Fruit fly (Drosophila melanogaster) whole organism, embryonic: ENCODE results near the gene CG43078.

Experiments used
- Atf-2 ChIP-seq: fragments of 200-800 bp; sonication (Bioruptor generic); optimal IDR thresholded peaks from 2 replicates; lab custom pipeline; 2016; ENCODE audit warnings: missing biosample characterization, missing genetic modification characterization
- Bdp1 ChIP-seq: fragments of 200-800 bp; sonication (Bioruptor generic); optimal IDR thresholded peaks from 3 replicates; lab custom pipeline; 2016; ENCODE audit warnings: missing biosample characterization, missing genetic modification characterization
- CG12219 ChIP-seq: fragments of 200-800 bp; sonication (Bioruptor generic); optimal IDR thresholded peaks from 3 replicates; lab custom pipeline; 2018; ENCODE audit warnings: missing biosample characterization, mild to moderate bottlenecking, missing genetic modification characterization
- CG13424 ChIP-seq: fragments of 200-800 bp; sonication (Bioruptor generic); optimal IDR thresholded peaks from 2 replicates; lab custom pipeline; 2019; ENCODE audit warnings: missing biosample characterization, mild to moderate bottlenecking, missing genetic modification characterization, moderate library complexity
- CG13775 ChIP-seq: fragments of 200-800 bp; sonication (Bioruptor generic); optimal IDR thresholded peaks from 3 replicates; lab custom pipeline; 2017; ENCODE audit warnings: missing biosample characterization, mild to moderate bottlenecking, missing genetic modification characterization
- CG16863 ChIP-seq: fragments of 200-800 bp; sonication (Bioruptor generic); optimal IDR thresholded peaks from 3 replicates; lab custom pipeline; 2016; ENCODE audit warnings: missing biosample characterization, missing genetic modification characterization
- CG17385 ChIP-seq: fragments of 200-800 bp; sonication (Bioruptor generic); optimal IDR thresholded peaks from 3 replicates; lab custom pipeline; 2018; ENCODE audit warnings: missing biosample characterization, mild to moderate bottlenecking, missing genetic modification characterization
- CG17568 ChIP-seq: fragments of 200-800 bp; sonication (Bioruptor generic); optimal IDR thresholded peaks from 2 replicates; lab custom pipeline; 2018; ENCODE audit warnings: missing biosample characterization, mild to moderate bottlenecking, missing genetic modification characterization, moderate library complexity
- CG17802 ChIP-seq: fragments of 200-800 bp; sonication (Bioruptor generic); optimal IDR thresholded peaks from 2 replicates; lab custom pipeline; 2018; ENCODE audit warnings: missing biosample characterization, mild to moderate bottlenecking, missing genetic modification characterization, moderate library complexity
- CG2120 ChIP-seq: fragments of 200-800 bp; sonication (Bioruptor generic); optimal IDR thresholded peaks from 3 replicates; lab custom pipeline; 2016; ENCODE audit warnings: missing biosample characterization, missing genetic modification characterization
- CG2202 ChIP-seq: fragments of 200-800 bp; sonication (Bioruptor generic); optimal IDR thresholded peaks from 2 replicates; lab custom pipeline; 2018; ENCODE audit warnings: missing biosample characterization, mild to moderate bottlenecking, missing genetic modification characterization
- CG31365 ChIP-seq: fragments of 200-800 bp; sonication (Bioruptor generic); optimal IDR thresholded peaks from 2 replicates; lab custom pipeline; 2018; ENCODE audit warnings: missing biosample characterization, mild to moderate bottlenecking, missing genetic modification characterization
- CG32532 ChIP-seq: fragments of 200-800 bp; sonication (Bioruptor generic); IDR thresholded peaks from 2 replicates; pipeline ENCODE4 v1.3.6; 2022; ENCODE audit warnings: missing biosample characterization, missing genetic modification characterization
- CG32772 ChIP-seq: fragments of 200-800 bp; sonication (Bioruptor generic); IDR thresholded peaks from 2 replicates; pipeline ENCODE4 v1.3.6; 2022; ENCODE audit warnings: missing biosample characterization, missing genetic modification characterization
- CG33213 ChIP-seq: fragments of 200-800 bp; sonication (Bioruptor generic); optimal IDR thresholded peaks from 3 replicates; lab custom pipeline; 2016; ENCODE audit warnings: missing biosample characterization, missing genetic modification characterization
- CG3407 ChIP-seq: fragments of 200-800 bp; sonication (Bioruptor generic); optimal IDR thresholded peaks from 2 replicates; lab custom pipeline; 2018; ENCODE audit warnings: missing biosample characterization, mild to moderate bottlenecking, missing genetic modification characterization
- CG6689 ChIP-seq: fragments of 200-800 bp; sonication (Bioruptor generic); IDR thresholded peaks from 2 replicates; pipeline ENCODE4 v1.3.6; 2022; ENCODE audit warnings: missing biosample characterization, missing genetic modification characterization
- CG6791 ChIP-seq: fragments of 200-800 bp; sonication (Bioruptor generic); IDR thresholded peaks from 3 replicates; pipeline ENCODE4 v1.3.6; 2022; ENCODE audit warnings: missing biosample characterization, missing genetic modification characterization; ENCODE audit not compliant: partially characterized antibody
- CG9437 ChIP-seq: fragments of 200-800 bp; sonication (Bioruptor generic); optimal IDR thresholded peaks from 2 replicates; lab custom pipeline; 2018; ENCODE audit warnings: missing biosample characterization, mild to moderate bottlenecking, missing genetic modification characterization
- CG9932 ChIP-seq: fragments of 200-800 bp; sonication (Bioruptor generic); IDR thresholded peaks from 2 replicates; pipeline ENCODE4 v1.3.6; 2022; ENCODE audit warnings: missing biosample characterization, missing genetic modification characterization
- Doc3 ChIP-seq: fragments of 200-800 bp; sonication (Bioruptor generic); IDR thresholded peaks from 3 replicates; pipeline ENCODE4 v1.3.6; 2022; ENCODE audit warnings: missing biosample characterization, missing genetic modification characterization; ENCODE audit not compliant: partially characterized antibody
- Ets65A ChIP-seq: fragments of 200-800 bp; sonication (Bioruptor generic); peaks from one replicate; lab custom pipeline; 2016; ENCODE audit warnings: missing biosample characterization, missing genetic modification characterization
- Ets97D ChIP-seq: fragments of 200-800 bp; sonication (Bioruptor generic); optimal IDR thresholded peaks from 3 replicates; lab custom pipeline; 2016; ENCODE audit warnings: missing biosample characterization, missing genetic modification characterization
- H2.0 ChIP-seq: fragments of 200-800 bp; sonication (Bioruptor generic); IDR thresholded peaks from 2 replicates; pipeline ENCODE4 v1.3.6; 2022; ENCODE audit warnings: missing biosample characterization, missing genetic modification characterization
- HLH54F ChIP-seq: fragments of 200-800 bp; sonication (Bioruptor generic); optimal IDR thresholded peaks from 3 replicates; lab custom pipeline; 2016; ENCODE audit warnings: missing biosample characterization, missing genetic modification characterization
- Jarid2 ChIP-seq: fragments of 200-800 bp; sonication (Bioruptor generic); optimal IDR thresholded peaks from 3 replicates; lab custom pipeline; 2017; ENCODE audit warnings: mild to moderate bottlenecking, missing biosample characterization, missing genetic modification reagents, missing genetic modification characterization
- Lhr ChIP-seq: fragments of 200-800 bp; sonication (Bioruptor generic); optimal IDR thresholded peaks from 3 replicates; lab custom pipeline; 2017; ENCODE audit warnings: mild to moderate bottlenecking, missing biosample characterization, missing genetic modification reagents, missing genetic modification characterization
- Nf-YC ChIP-seq: fragments of 200-800 bp; optimal IDR thresholded peaks from 3 replicates; lab custom pipeline; 2019; ENCODE audit warnings: missing biosample characterization, mild to moderate bottlenecking, missing genetic modification characterization, moderate library complexity
- Optix ChIP-seq: fragments of 200-800 bp; sonication (Bioruptor generic); IDR thresholded peaks from 3 replicates; pipeline ENCODE4 v1.3.6; 2022; ENCODE audit warnings: missing biosample characterization, missing genetic modification characterization
- Stat92E ChIP-seq, 3 experiments: fragments of >200 bp in 2 of 3; fragments of 200-800 bp in 1 of 3; sonication (Bioruptor generic) in 1 of 3; optimal IDR thresholded peaks; 2 replicates each; lab custom pipeline; 2017 to 2019; ENCODE audit warnings: missing biosample characterization in 3 of 3, missing genetic modification characterization in 3 of 3, mild to moderate bottlenecking in 1 of 3, moderate library complexity in 1 of 3
- TFAM ChIP-seq: fragments of 200-800 bp; sonication (Bioruptor generic); optimal IDR thresholded peaks from 2 replicates; lab custom pipeline; 2017; ENCODE audit warnings: missing biosample characterization, missing genetic modification characterization, inconsistent platforms
- Usf ChIP-seq: fragments of 200-800 bp; sonication (Bioruptor generic); optimal IDR thresholded peaks from 2 replicates; lab custom pipeline; 2017; ENCODE audit warnings: missing genotype, missing biosample characterization, missing genetic modification characterization
- bbx ChIP-seq: fragments of 200-800 bp; sonication (Bioruptor generic); IDR thresholded peaks from 2 replicates; pipeline ENCODE4 v1.3.6; 2022; ENCODE audit warnings: missing biosample characterization, missing genetic modification characterization; ENCODE audit not compliant: partially characterized antibody
- esg ChIP-seq: fragments of 200-800 bp; sonication (Bioruptor generic); conservative IDR thresholded peaks from 2 replicates; pipeline ENCODE4 v1.3.6; 2022; ENCODE audit warnings: missing biosample characterization, missing genetic modification characterization
- gsb-n ChIP-seq: fragments of 200-800 bp; sonication (Bioruptor generic); optimal IDR thresholded peaks from 3 replicates; lab custom pipeline; 2018; ENCODE audit warnings: missing biosample characterization, mild to moderate bottlenecking, missing genetic modification characterization
- h ChIP-seq: fragments of >200 bp; optimal IDR thresholded peaks from 2 replicates; lab custom pipeline; 2017
- hb ChIP-seq: fragments of 200-800 bp; sonication (Bioruptor generic); IDR thresholded peaks from 3 replicates; pipeline ENCODE4 v1.3.6; 2022; ENCODE audit warnings: missing biosample characterization, missing genetic modification characterization; ENCODE audit not compliant: partially characterized antibody
- kah ChIP-seq: fragments of 200-800 bp; sonication (Bioruptor generic); optimal IDR thresholded peaks from 2 replicates; lab custom pipeline; 2018; ENCODE audit warnings: missing biosample characterization, mild to moderate bottlenecking, missing genetic modification characterization
- nmo ChIP-seq: fragments of 200-800 bp; sonication (Bioruptor generic); optimal IDR thresholded peaks from 2 replicates; lab custom pipeline; 2018; ENCODE audit warnings: missing biosample characterization, mild to moderate bottlenecking, missing genetic modification characterization, moderate library complexity
- pan ChIP-seq, 4 experiments: fragments of >200 bp in 3 of 4; fragments of 200-800 bp in 1 of 4; sonication (Bioruptor generic) in 1 of 4; optimal IDR thresholded peaks in 3 of 4; IDR thresholded peaks in 1 of 4; 2 replicates each; pipeline versions ENCODE4 v1.3.6 to Lab custom; 2017 to 2022; ENCODE audit warnings: missing biosample characterization in 2 of 4, missing genetic modification characterization in 2 of 4, mixed read lengths in 1 of 4
- pho ChIP-seq: fragments of 200-800 bp; sonication (Bioruptor generic); optimal IDR thresholded peaks from 2 replicates; lab custom pipeline; 2016; ENCODE audit warnings: missing biosample characterization, missing genetic modification characterization
- pita ChIP-seq: fragments of 200-800 bp; sonication (Bioruptor generic); optimal IDR thresholded peaks from 2 replicates; lab custom pipeline; 2017; ENCODE audit warnings: missing biosample characterization, mild to moderate bottlenecking, missing genetic modification characterization
- scrt ChIP-seq: fragments of 200-800 bp; sonication (Bioruptor generic); optimal IDR thresholded peaks from 2 replicates; lab custom pipeline; 2018; ENCODE audit warnings: missing biosample characterization, mild to moderate bottlenecking, missing genetic modification characterization, moderate library complexity
- sima ChIP-seq: fragments of 200-800 bp; sonication (Bioruptor generic); optimal IDR thresholded peaks from 2 replicates; lab custom pipeline; 2016; ENCODE audit warnings: missing biosample characterization, missing genetic modification characterization
- stwl ChIP-seq: fragments of 200-800 bp; sonication (Bioruptor generic); optimal IDR thresholded peaks from 3 replicates; lab custom pipeline; 2018; ENCODE audit warnings: missing biosample characterization, mild to moderate bottlenecking, missing genetic modification characterization, moderate library complexity
- unpg ChIP-seq: fragments of 200-800 bp; sonication (Bioruptor generic); optimal IDR thresholded peaks from 3 replicates; lab custom pipeline; 2018; ENCODE audit warnings: missing biosample characterization, mild to moderate bottlenecking, missing genetic modification characterization, moderate library complexity
- wor ChIP-seq: fragments of 200-800 bp; sonication (Bioruptor generic); IDR thresholded peaks from 2 replicates; pipeline ENCODE4 v1.3.6; 2022; ENCODE audit warnings: missing biosample characterization, missing genetic modification characterization

Gene CG43078

dm6 chr3L:8603880-8604692 lies 27.5 kb downstream of the CG43078 start, which contains the start of the genes CG5989 and CG6282 (continued):
- TF ChIP-seq wor (GFP tag; lab: Robert Waterston, UW) (0 out of 2 replicates have a peak, but pooled peaks have one; percentile 18), Lhr (GFP tag; lab: Kevin White, UChicago) (peak; percentile 73), sima (GFP tag; lab: Kevin White, UChicago) (no peak), CG17802 (tag; lab: Kevin White, UChicago) (no peak), scrt (no peak), Stat92E (GFP tag; optimal IDR thresholded peaks at IDR 0.05; lab: Kevin White, UChicago) (peak in 1 of 3 experiments; percentile 49), CG12219 (GFP tag; lab: Kevin White, UChicago) (peak; percentile 45), CG13775 (GFP tag; lab: Kevin White, UChicago) (peak; percentile 33), CG32532 (no peak), h (lab: Kevin White, UChicago) (no peak), CG9932 (GFP tag; lab: Robert Waterston, UW) (peak; percentile 61), CG32772 (GFP tag; lab: Robert Waterston, UW) (peak; percentile 5; the same call in 1 of the 2 replicates), stwl (peak; percentile 54), nmo (GFP tag; lab: Kevin White, UChicago) (peak; percentile 61), Usf (GFP tag; lab: Kevin White, UChicago) (no peak), Optix (GFP tag; lab: Robert Waterston, UW) (peak; percentile 34; the same call in 1 of the 3 replicates), CG16863 (GFP tag; lab: Kevin White, UChicago) (no peak), pita (GFP tag; lab: Kevin White, UChicago) (peak; percentile 89), CG13424 (peak; percentile 39), H2.0 (GFP tag; lab: Robert Waterston, UW) (peak; percentile 57; the same call in 1 of the 2 replicates), CG33213 (GFP tag; lab: Kevin White, UChicago) (peak; percentile 21), Bdp1 (GFP tag; lab: Kevin White, UChicago) (no peak), gsb-n (tag; lab: Kevin White, UChicago) (peak; percentile 29), CG31365 (tag; lab: Kevin White, UChicago) (peak; percentile 96), unpg (GFP tag; lab: Kevin White, UChicago) (peak; percentile 60), CG6791 (peak; percentile 51; the same call in 1 of the 3 replicates), pho (GFP tag; lab: Kevin White, UChicago) (peak; percentile 31), CG6689 (GFP tag; lab: Robert Waterston, UW) (no peak), Ets97D (GFP tag; lab: Kevin White, UChicago) (peak; percentile 79), pan (optimal IDR thresholded peaks at IDR 0.05; lab: Kevin White, UChicago) (no peak), pan (GFP tag; optimal IDR thresholded peaks at IDR 0.05 in 1 of 2, IDR thresholded peaks at IDR 0.05 in 1 of 2) (no peak), CG2120 (peak; percentile 70), esg (GFP tag; lab: Robert Waterston, UW) (peak; percentile 36), CG2202 (tag; lab: Kevin White, UChicago) (no peak), CG3407 (peak; percentile 56), kah (GFP tag; lab: Kevin White, UChicago) (no peak), Nf-YC (tag; lab: Kevin White, UChicago) (peak; percentile 27), HLH54F (GFP tag; lab: Kevin White, UChicago) (peak; percentile 46), Jarid2 (no peak), hb (GFP tag; lab: Robert Waterston, UW) (no peak), Ets65A (GFP tag; lab: Kevin White, UChicago) (peak; percentile 69), CG9437 (GFP tag; lab: Kevin White, UChicago) (peak; percentile 11), TFAM (GFP tag; lab: Kevin White, UChicago) (no peak), CG17385 (GFP tag; lab: Kevin White, UChicago) (peak; percentile 39), CG17568 (peak; percentile 19), Atf-2 (GFP tag; lab: Kevin White, UChicago) (no peak), Doc3 (GFP tag; lab: Robert Waterston, UW) (no peak), bbx (GFP tag; lab: Robert Waterston, UW) (no peak)
